Worm (Caenorhabditis elegans): ENCODE data around the gene rgs-4.

rgs-4 gene

DNA sequence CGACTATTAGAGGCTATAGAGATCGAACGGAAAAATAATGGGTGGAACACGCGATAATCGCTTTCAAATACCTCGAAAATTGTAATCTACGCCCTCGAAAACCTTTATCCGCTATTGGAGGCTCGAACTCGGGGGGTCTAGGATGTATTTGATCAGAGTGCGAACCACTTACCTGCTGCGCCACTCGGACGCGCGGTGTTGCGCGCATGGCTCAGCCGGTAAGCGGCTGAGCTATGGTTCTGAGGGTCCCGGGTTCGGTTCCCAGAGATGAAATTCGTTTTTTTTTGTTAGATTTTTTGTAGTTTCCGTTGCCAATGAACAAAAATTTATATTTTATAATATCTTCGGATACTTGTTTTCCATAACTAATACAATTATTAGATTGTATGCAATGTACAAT is 13.6 kb downstream of the rgs-4 start (continued):
- TF ChIP-seq him-1 (tag; optimal IDR thresholded peaks at IDR 0.05) (no peak), F37B4.10 (GFP tag; IDR thresholded peaks at IDR 0.05) (no peak), nfya-2 (GFP tag; IDR thresholded peaks at IDR 0.05) (no peak), xnd-1 (tag; optimal IDR thresholded peaks at IDR 0.05) (no peak), B0261.1 (tag; optimal IDR thresholded peaks at IDR 0.05) (no peak), cebp-2 (GFP tag; IDR thresholded peaks at IDR 0.05) (no peak), hrde-1 (tag; optimal IDR thresholded peaks at IDR 0.05; ENCODE audit: borderline replicate concordance) (no peak), let-526 (GFP tag; IDR thresholded peaks at IDR 0.05) (no peak), mcd-1 (GFP tag; IDR thresholded peaks at IDR 0.05) (peak; percentile 45), ztf-25 (GFP tag; IDR thresholded peaks at IDR 0.05) (no peak), K11D2.4 (GFP tag; IDR thresholded peaks at IDR 0.05) (no peak), nhr-27 (tag; optimal IDR thresholded peaks at IDR 0.05) (no peak), lsy-27 (tag; optimal IDR thresholded peaks at IDR 0.05; ENCODE audit: borderline replicate concordance, insufficient read depth) (no peak), hlh-26 (GFP tag; conservative IDR thresholded peaks at IDR 0.05) (no peak), ceh-79 (tag; optimal IDR thresholded peaks at IDR 0.05) (no peak), snpc-1.1 (tag; optimal IDR thresholded peaks at IDR 0.05; ENCODE audit: insufficient read depth) (no peak), Y53F4B.3 (GFP tag; IDR thresholded peaks at IDR 0.05) (no peak), egrh-3 (GFP tag; IDR thresholded peaks at IDR 0.05) (peak; percentile 51; the same call in 1 of the 2 replicates), nhr-80 (tag; optimal IDR thresholded peaks at IDR 0.05) (no peak), B0336.3 (GFP tag; IDR thresholded peaks at IDR 0.05) (no peak), nfyb-1 (GFP tag; IDR thresholded peaks at IDR 0.05) (no peak), sea-2 (GFP tag; IDR thresholded peaks at IDR 0.05) (no peak), rcor-1 (GFP tag; IDR thresholded peaks at IDR 0.05) (no peak), snpc-4 (GFP tag; optimal IDR thresholded peaks at IDR 0.05) (no peak), snpc-4 (tag; optimal IDR thresholded peaks at IDR 0.05) (no peak), akir-1 (GFP tag; optimal IDR thresholded peaks at IDR 0.05) (no peak), pbrm-1 (GFP tag; IDR thresholded peaks at IDR 0.05) (peak; percentile 41; the same call in 1 of the 2 replicates), efl-1 (GFP tag; optimal IDR thresholded peaks at IDR 0.05) (no peak), rec-8 (tag; optimal IDR thresholded peaks at IDR 0.05) (no peak), rpc-1 (optimal IDR thresholded peaks at IDR 0.05) (no peak), rpc-1 (tag; optimal IDR thresholded peaks at IDR 0.05) (peak; percentile 54), dpff-1 (tag; optimal IDR thresholded peaks at IDR 0.05) (no peak), attf-3 (GFP tag; conservative IDR thresholded peaks at IDR 0.05) (no peak)

DNA sequence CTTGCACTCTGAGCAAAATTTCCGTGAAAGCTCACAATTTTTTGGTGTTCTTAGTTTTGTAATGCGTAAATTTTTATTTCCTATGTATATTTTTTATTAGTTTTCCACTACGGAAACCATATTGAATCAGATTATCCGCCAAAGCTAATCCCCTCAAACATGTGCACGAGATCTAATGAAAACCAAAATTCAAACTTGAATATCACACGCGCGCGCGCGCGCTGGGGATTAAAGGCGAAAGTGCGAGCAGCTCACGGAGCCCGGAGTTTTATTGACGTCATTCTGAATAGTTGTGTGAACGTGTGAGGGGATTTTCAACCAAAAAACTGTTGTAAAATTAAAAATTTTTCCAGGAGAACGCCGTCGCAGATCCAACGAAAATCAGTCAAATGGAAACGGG is 14.3 kb downstream of the rgs-4 start:
- TF ChIP-seq lin-26 (GFP tag; IDR thresholded peaks at IDR 0.05) (peak; percentile 54; the same call in 1 of the 2 replicates), zfh-2 (GFP tag; conservative IDR thresholded peaks at IDR 0.05) (peak; percentile 72), die-1 (tag; optimal IDR thresholded peaks at IDR 0.05) (no peak)

DNA sequence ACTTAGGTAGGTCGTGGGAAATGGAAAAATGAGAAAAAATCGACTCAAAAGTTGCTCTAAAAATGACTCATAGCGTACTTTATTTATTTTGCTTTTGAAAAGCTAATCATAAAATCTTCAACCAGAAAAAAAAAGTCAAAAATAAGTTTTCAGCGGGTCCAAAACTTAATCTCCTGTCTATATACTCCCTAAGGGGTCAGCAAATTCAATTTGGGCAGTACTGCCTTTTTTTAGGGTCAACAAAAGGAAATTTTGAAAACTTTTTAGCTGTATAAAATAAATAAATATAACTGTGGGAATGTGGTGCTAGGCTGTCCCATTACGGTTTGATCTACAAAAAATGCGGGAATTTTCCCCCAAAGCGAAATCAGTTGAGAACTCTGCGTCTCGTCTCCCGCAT is 14.8 kb downstream of the rgs-4 start:
- TF ChIP-seq hlh-26 (GFP tag; conservative IDR thresholded peaks at IDR 0.05): no peak
- TF ChIP-seq F57C9.4 (tag; optimal IDR thresholded peaks at IDR 0.05): no peak
- TF ChIP-seq egl-18 (GFP tag; IDR thresholded peaks at IDR 0.05): no peak
- TF ChIP-seq madf-10 (tag; optimal IDR thresholded peaks at IDR 0.05): no peak
- no peak for TF ChIP-seq nhr-90 (tag; optimal IDR thresholded peaks at IDR 0.05)
- TF ChIP-seq pha-4 (tag; optimal IDR thresholded peaks at IDR 0.05): no peak
- TF ChIP-seq snpc-4 (GFP tag; optimal IDR thresholded peaks at IDR 0.05): no peak
- TF ChIP-seq snpc-4 (tag; optimal IDR thresholded peaks at IDR 0.05): no peak
- TF ChIP-seq lsy-27 (tag; optimal IDR thresholded peaks at IDR 0.05; ENCODE audit: borderline replicate concordance, insufficient read depth): no peak
- no peak for TF ChIP-seq F49E8.2 (tag; optimal IDR thresholded peaks at IDR 0.05; ENCODE audit: insufficient read depth)
- TF ChIP-seq dpff-1 (tag; optimal IDR thresholded peaks at IDR 0.05): no peak
- no peak for TF ChIP-seq rpc-1 (optimal IDR thresholded peaks at IDR 0.05)
- no peak for TF ChIP-seq rpc-1 (tag; optimal IDR thresholded peaks at IDR 0.05)
- no peak for TF ChIP-seq unc-62 (GFP tag; optimal IDR thresholded peaks at IDR 0.05)
- no peak for TF ChIP-seq gei-17 (GFP tag; optimal IDR thresholded peaks at IDR 0.05)
- TF ChIP-seq F55B11.4 (tag; optimal IDR thresholded peaks at IDR 0.05; ENCODE audit: borderline replicate concordance, insufficient read depth): no peak
- no peak for TF ChIP-seq nfyb-1 (GFP tag; IDR thresholded peaks at IDR 0.05)
- TF ChIP-seq K12H6.12 (tag; optimal IDR thresholded peaks at IDR 0.05): no peak
- no peak for TF ChIP-seq hrde-1 (tag; optimal IDR thresholded peaks at IDR 0.05; ENCODE audit: borderline replicate concordance)
- TF ChIP-seq nhr-27 (tag; optimal IDR thresholded peaks at IDR 0.05): no peak
- TF ChIP-seq zfh-2 (GFP tag; conservative IDR thresholded peaks at IDR 0.05): no peak

All from whole organism, young adult.